Fruit fly (Drosophila melanogaster) whole organism, embryonic: ENCODE measurements around the gene borr.
A peak's percentile ranks its signal among the peaks of the same experiment; 100 is the strongest.

ENCODE experiments used
- CG1024 ChIP-seq: fragments of 200-800 bp; sonication (Bioruptor generic); IDR thresholded peaks from 2 replicates; pipeline ENCODE4 v1.3.6; 2022; ENCODE audit warnings: missing biosample characterization, missing genetic modification characterization
- CG10431 ChIP-seq: fragments of 200-800 bp; sonication (Bioruptor generic); optimal IDR thresholded peaks from 3 replicates; lab custom pipeline; 2018; ENCODE audit warnings: missing biosample characterization, mild to moderate bottlenecking, missing genetic modification characterization
- CG11504 ChIP-seq: fragments of 200-800 bp; sonication (Bioruptor generic); optimal IDR thresholded peaks from 3 replicates; lab custom pipeline; 2019; ENCODE audit warnings: missing biosample characterization, mild to moderate bottlenecking, missing genetic modification characterization, moderate library complexity
- CG12769 ChIP-seq: fragments of 200-800 bp; sonication (Bioruptor generic); optimal IDR thresholded peaks from 2 replicates; lab custom pipeline; 2019; ENCODE audit warnings: missing biosample characterization, mild to moderate bottlenecking, missing genetic modification characterization, moderate library complexity
- CG15073 ChIP-seq: fragments of 200-800 bp; sonication (Bioruptor generic); optimal IDR thresholded peaks from 2 replicates; lab custom pipeline; 2016; ENCODE audit warnings: missing biosample characterization, missing genetic modification characterization
- CG15269 ChIP-seq: fragments of 200-800 bp; sonication (Bioruptor generic); optimal IDR thresholded peaks from 2 replicates; lab custom pipeline; 2018; ENCODE audit warnings: missing biosample characterization, mild to moderate bottlenecking, missing genetic modification characterization, moderate library complexity
- CG1529 ChIP-seq: fragments of 200-800 bp; sonication (Bioruptor generic); optimal IDR thresholded peaks from 3 replicates; lab custom pipeline; 2018; ENCODE audit warnings: missing biosample characterization, missing genetic modification characterization
- CG17912 ChIP-seq: fragments of 200-800 bp; sonication (Bioruptor generic); optimal IDR thresholded peaks from 2 replicates; lab custom pipeline; 2018; ENCODE audit warnings: missing biosample characterization, mild to moderate bottlenecking, missing genetic modification characterization
- CG1792 ChIP-seq: fragments of 200-800 bp; sonication (Bioruptor generic); optimal IDR thresholded peaks from 2 replicates; lab custom pipeline; 2016; ENCODE audit warnings: missing biosample characterization, missing genetic modification characterization
- CG1832 ChIP-seq: fragments of 200-800 bp; sonication (Bioruptor generic); optimal IDR thresholded peaks from 2 replicates; lab custom pipeline; 2017; ENCODE audit warnings: missing biosample characterization, mild to moderate bottlenecking, missing genetic modification characterization, inconsistent platforms
- CG2129 ChIP-seq: fragments of 200-800 bp; sonication (Bioruptor generic); IDR thresholded peaks from 2 replicates; pipeline ENCODE4 v1.3.6; 2022; ENCODE audit warnings: missing biosample characterization, missing genetic modification characterization; ENCODE audit not compliant: partially characterized antibody
- CG31224 ChIP-seq: fragments of 200-800 bp; sonication (Bioruptor generic); IDR thresholded peaks from 2 replicates; pipeline ENCODE4 v1.3.6; 2022; ENCODE audit warnings: missing biosample characterization, missing genetic modification characterization
- CG32772 ChIP-seq: fragments of 200-800 bp; sonication (Bioruptor generic); IDR thresholded peaks from 2 replicates; pipeline ENCODE4 v1.3.6; 2022; ENCODE audit warnings: missing biosample characterization, missing genetic modification characterization
- CG6175 ChIP-seq: fragments of 200-800 bp; sonication (Bioruptor generic); IDR thresholded peaks from 3 replicates; pipeline ENCODE4 v1.3.6; 2022; ENCODE audit warnings: missing biosample characterization, missing genetic modification characterization
- CG6654 ChIP-seq: fragments of 200-800 bp; sonication (Bioruptor generic); optimal IDR thresholded peaks from 2 replicates; lab custom pipeline; 2017; ENCODE audit warnings: missing biosample characterization, mild to moderate bottlenecking, missing genetic modification characterization
- CG7963 ChIP-seq: fragments of 200-800 bp; sonication (Bioruptor generic); IDR thresholded peaks from 3 replicates; pipeline ENCODE4 v1.3.6; 2022; ENCODE audit warnings: missing biosample characterization, missing genetic modification characterization; ENCODE audit not compliant: partially characterized antibody
- CG7987 ChIP-seq: fragments of 200-800 bp; sonication (Bioruptor generic); optimal IDR thresholded peaks from 2 replicates; lab custom pipeline; 2018; ENCODE audit warnings: missing biosample characterization, mild to moderate bottlenecking, missing genetic modification characterization, moderate library complexity
- CG8944 ChIP-seq: fragments of 200-800 bp; sonication (Bioruptor generic); optimal IDR thresholded peaks from 3 replicates; lab custom pipeline; 2016; ENCODE audit warnings: missing biosample characterization, missing genetic modification characterization
- CG9437 ChIP-seq: fragments of 200-800 bp; sonication (Bioruptor generic); optimal IDR thresholded peaks from 2 replicates; lab custom pipeline; 2018; ENCODE audit warnings: missing biosample characterization, mild to moderate bottlenecking, missing genetic modification characterization
- CHES-1-like ChIP-seq: fragments of 200-800 bp; sonication (Bioruptor generic); optimal IDR thresholded peaks from 2 replicates; lab custom pipeline; 2016; ENCODE audit warnings: missing biosample characterization, missing genetic modification characterization
- CoRest ChIP-seq: fragments of 200-800 bp; sonication (Bioruptor generic); optimal IDR thresholded peaks from 3 replicates; lab custom pipeline; 2018; ENCODE audit warnings: missing biosample characterization, mild to moderate bottlenecking, missing genetic modification characterization, moderate library complexity
- Dfd ChIP-seq, 2 experiments: fragments of >200 bp; optimal IDR thresholded peaks; 2 replicates each; lab custom pipeline; 2017; ENCODE audit warnings: missing biosample characterization in 2 of 2, missing genetic modification characterization in 2 of 2
- Dref ChIP-seq: fragments of 200-800 bp; sonication (Bioruptor generic); IDR thresholded peaks from 2 replicates; pipeline ENCODE4 v1.3.6; 2022; ENCODE audit warnings: missing biosample characterization, missing genetic modification characterization
- Elba2 ChIP-seq: fragments of 200-800 bp; sonication (Bioruptor generic); optimal IDR thresholded peaks from 3 replicates; lab custom pipeline; 2016; ENCODE audit warnings: missing biosample characterization, missing genetic modification characterization
- HLHmδ ChIP-seq: fragments of 200-800 bp; sonication (Bioruptor generic); optimal IDR thresholded peaks from 2 replicates; lab custom pipeline; 2018; ENCODE audit warnings: missing biosample characterization, mild to moderate bottlenecking, missing genetic modification characterization, moderate library complexity
- Lhr ChIP-seq: fragments of 200-800 bp; sonication (Bioruptor generic); optimal IDR thresholded peaks from 3 replicates; lab custom pipeline; 2017; ENCODE audit warnings: mild to moderate bottlenecking, missing biosample characterization, missing genetic modification reagents, missing genetic modification characterization
- Med ChIP-seq: fragments of 200-800 bp; sonication (Bioruptor generic); peaks from one replicate; lab custom pipeline; 2016; ENCODE audit warnings: missing biosample characterization, missing genetic modification characterization, mild to moderate bottlenecking, inconsistent platforms, moderate library complexity
- Meics ChIP-seq: fragments of 200-800 bp; sonication (Bioruptor generic); optimal IDR thresholded peaks from 2 replicates; lab custom pipeline; 2017; ENCODE audit warnings: missing biosample characterization, mild to moderate bottlenecking, missing genetic modification characterization
- NFAT ChIP-seq: fragments of 200-800 bp; sonication (Bioruptor generic); IDR thresholded peaks from 2 replicates; pipeline ENCODE4 v1.3.6; 2022; ENCODE audit warnings: missing biosample characterization, missing genetic modification characterization
- Nf-YC ChIP-seq: fragments of 200-800 bp; optimal IDR thresholded peaks from 3 replicates; lab custom pipeline; 2019; ENCODE audit warnings: missing biosample characterization, mild to moderate bottlenecking, missing genetic modification characterization, moderate library complexity
- Opbp ChIP-seq: fragments of 200-800 bp; sonication (Bioruptor generic); IDR thresholded peaks from 3 replicates; pipeline ENCODE4 v1.3.6; 2022; ENCODE audit warnings: missing biosample characterization, missing genetic modification characterization; ENCODE audit not compliant: partially characterized antibody
- Sin3A ChIP-seq: fragments of >200 bp; optimal IDR thresholded peaks from 2 replicates; lab custom pipeline; 2018
- Sox102F ChIP-seq: fragments of 200-800 bp; sonication (Bioruptor generic); optimal IDR thresholded peaks from 2 replicates; lab custom pipeline; 2018; ENCODE audit warnings: missing biosample characterization, mild to moderate bottlenecking, missing genetic modification characterization, moderate library complexity
- Taf1 ChIP-seq: fragments of 200-800 bp; sonication (Bioruptor generic); IDR thresholded peaks from 2 replicates; pipeline ENCODE4 v1.3.6; 2022; ENCODE audit warnings: missing biosample characterization, missing genetic modification characterization
- bab2 ChIP-seq: fragments of 200-800 bp; sonication (Bioruptor generic); optimal IDR thresholded peaks from 2 replicates; lab custom pipeline; 2016; ENCODE audit warnings: missing biosample characterization, missing genetic modification characterization
- cato ChIP-seq: fragments of 200-800 bp; sonication (Bioruptor generic); optimal IDR thresholded peaks from 2 replicates; lab custom pipeline; 2016; ENCODE audit warnings: missing biosample characterization, missing genetic modification characterization, borderline replicate concordance
- ci ChIP-seq: fragments of 200-800 bp; sonication (Bioruptor generic); IDR thresholded peaks from 3 replicates; pipeline ENCODE4 v1.3.6; 2022; ENCODE audit warnings: missing biosample characterization, missing genetic modification characterization
- ems ChIP-seq: fragments of 200-800 bp; sonication (Bioruptor generic); optimal IDR thresholded peaks from 3 replicates; lab custom pipeline; 2016; ENCODE audit warnings: missing biosample characterization, missing genetic modification characterization
- fd102C ChIP-seq: fragments of 200-800 bp; sonication (Bioruptor generic); optimal IDR thresholded peaks from 2 replicates; lab custom pipeline; 2018; ENCODE audit warnings: missing biosample characterization, mild to moderate bottlenecking, missing genetic modification characterization, moderate library complexity
- gfzf ChIP-seq: fragments of 200-800 bp; sonication (Bioruptor generic); optimal IDR thresholded peaks from 2 replicates; lab custom pipeline; 2016; ENCODE audit warnings: missing biosample characterization, mild to moderate bottlenecking, missing genetic modification characterization, moderate library complexity
- kah ChIP-seq: fragments of 200-800 bp; sonication (Bioruptor generic); optimal IDR thresholded peaks from 2 replicates; lab custom pipeline; 2018; ENCODE audit warnings: missing biosample characterization, mild to moderate bottlenecking, missing genetic modification characterization
- nerfin-1 ChIP-seq: fragments of 200-800 bp; sonication (Bioruptor generic); optimal IDR thresholded peaks from 3 replicates; lab custom pipeline; 2019; ENCODE audit warnings: missing biosample characterization, mild to moderate bottlenecking, missing genetic modification characterization, moderate library complexity
- pita ChIP-seq: fragments of 200-800 bp; sonication (Bioruptor generic); optimal IDR thresholded peaks from 2 replicates; lab custom pipeline; 2017; ENCODE audit warnings: missing biosample characterization, mild to moderate bottlenecking, missing genetic modification characterization
- pzg ChIP-seq: fragments of 200-800 bp; sonication (Bioruptor generic); optimal IDR thresholded peaks from 3 replicates; lab custom pipeline; 2018; ENCODE audit warnings: missing biosample characterization, mild to moderate bottlenecking, missing genetic modification characterization, moderate library complexity
- ro ChIP-seq: fragments of 200-800 bp; sonication (Bioruptor generic); IDR thresholded peaks from 2 replicates; pipeline ENCODE4 v1.3.6; 2022; ENCODE audit warnings: missing biosample characterization, missing genetic modification characterization
- sim ChIP-seq: fragments of 200-800 bp; sonication (Bioruptor generic); IDR thresholded peaks from 2 replicates; pipeline ENCODE4 v1.3.6; 2022; ENCODE audit warnings: missing biosample characterization, missing genetic modification characterization
- sob ChIP-seq: fragments of 200-800 bp; sonication (Bioruptor generic); IDR thresholded peaks from 2 replicates; pipeline ENCODE4 v1.3.6; 2022; ENCODE audit warnings: missing biosample characterization, missing genetic modification characterization
- wek ChIP-seq: fragments of 200-800 bp; sonication (Bioruptor generic); optimal IDR thresholded peaks from 3 replicates; lab custom pipeline; 2018; ENCODE audit warnings: missing biosample characterization, mild to moderate bottlenecking, missing genetic modification characterization, moderate library complexity
- zen2 ChIP-seq: fragments of 200-800 bp; sonication (Bioruptor generic); IDR thresholded peaks from 3 replicates; pipeline ENCODE4 v1.3.6; 2022; ENCODE audit warnings: missing biosample characterization, missing genetic modification characterization; ENCODE audit not compliant: partially characterized antibody
- zfh1 ChIP-seq: fragments of 200-800 bp; sonication (Bioruptor generic); IDR thresholded peaks from 3 replicates; pipeline ENCODE4 v1.3.6; 2022; ENCODE audit warnings: missing biosample characterization, missing genetic modification characterization

Gene borr

dm6 chr2L:9224364-9225019, 28.4 kb downstream of the borr start (continued):
- TF ChIP-seq cato, result no peak
- no peak for TF ChIP-seq Dref (GFP tag; lab: Robert Waterston, UW)
- TF ChIP-seq CG6175 (GFP tag; lab: Robert Waterston, UW), result peak; percentile 71; the same call in 1 of the 3 replicates
- no peak for TF ChIP-seq Dfd (GFP tag; optimal IDR thresholded peaks at IDR 0.05; lab: Kevin White, UChicago)
- peak; percentile 63 for TF ChIP-seq sob (GFP tag; lab: Robert Waterston, UW)
- peak; percentile 62; the same call in 1 of the 2 replicates for TF ChIP-seq NFAT
- no peak for TF ChIP-seq CG15073 (GFP tag; lab: Kevin White, UChicago)
- no peak for TF ChIP-seq CG12769 (tag; lab: Kevin White, UChicago)
- 0 out of 2 replicates have a peak, but pooled peaks have one; percentile 7 for TF ChIP-seq CG1024 (GFP tag; lab: Robert Waterston, UW)
- no peak for TF ChIP-seq CG8944 (GFP tag; lab: Kevin White, UChicago)
- no peak for TF ChIP-seq kah (GFP tag; lab: Kevin White, UChicago)
- TF ChIP-seq bab2 (GFP tag; lab: Kevin White, UChicago), result peak; percentile 15
- TF ChIP-seq CG1832 (GFP tag; lab: Kevin White, UChicago), result no peak
- no peak for TF ChIP-seq CG7987
- TF ChIP-seq nerfin-1, result no peak
- TF ChIP-seq CG6654 (GFP tag; lab: Kevin White, UChicago), result no peak
- TF ChIP-seq ro (GFP tag; lab: Robert Waterston, UW), result no peak
- no peak for TF ChIP-seq ems (GFP tag; lab: Kevin White, UChicago)
- TF ChIP-seq CG10431, result no peak
- TF ChIP-seq CG1792 (GFP tag; lab: Kevin White, UChicago), result no peak
- TF ChIP-seq CG32772 (GFP tag; lab: Robert Waterston, UW), result peak; percentile 72
- no peak for TF ChIP-seq CG9437 (GFP tag; lab: Kevin White, UChicago)
- no peak for TF ChIP-seq Lhr (GFP tag; lab: Kevin White, UChicago)
- TF ChIP-seq fd102C (GFP tag; lab: Kevin White, UChicago), result no peak
- peak; percentile 45 for TF ChIP-seq Sox102F (GFP tag; lab: Kevin White, UChicago)
- no peak for TF ChIP-seq zen2 (GFP tag; lab: Robert Waterston, UW)
- no peak for TF ChIP-seq pita
- no peak for TF ChIP-seq sim (GFP tag; lab: Robert Waterston, UW)
- no peak for TF ChIP-seq CoRest (tag; lab: Kevin White, UChicago)
- TF ChIP-seq CG31224 (GFP tag; lab: Robert Waterston, UW), result peak; percentile 29; the same call in 1 of the 2 replicates
- TF ChIP-seq CG15269 (tag; lab: Kevin White, UChicago), result peak; percentile 20
- TF ChIP-seq Nf-YC, result no peak
- TF ChIP-seq ci (GFP tag; lab: Robert Waterston, UW), result peak; percentile 84
- TF ChIP-seq Opbp (GFP tag; lab: Robert Waterston, UW), result no peak
- TF ChIP-seq CG2129 (GFP tag; lab: Robert Waterston, UW), result no peak
- peak; percentile 37 for TF ChIP-seq Meics (GFP tag; lab: Kevin White, UChicago)
- peak; percentile 44; the same call in 1 of the 2 replicates for TF ChIP-seq Taf1 (GFP tag; lab: Robert Waterston, UW)
- peak; percentile 63; the same call in 2 of the 3 replicates for TF ChIP-seq zfh1 (GFP tag; lab: Robert Waterston, UW)
- no peak for TF ChIP-seq CG1529 (GFP tag; lab: Kevin White, UChicago)
- no peak for TF ChIP-seq CHES-1-like (GFP tag; lab: Kevin White, UChicago)
- TF ChIP-seq CG7963 (GFP tag; lab: Robert Waterston, UW), result no peak
- no peak for TF ChIP-seq HLHmδ (GFP tag; lab: Kevin White, UChicago)
- no peak for TF ChIP-seq CG17912 (GFP tag; lab: Kevin White, UChicago)
- TF ChIP-seq gfzf (GFP tag; lab: Kevin White, UChicago), result no peak
- TF ChIP-seq Med (GFP tag; lab: Kevin White, UChicago), result peak; percentile 80
- no peak for TF ChIP-seq wek
- TF ChIP-seq Elba2 (GFP tag; lab: Kevin White, UChicago), result no peak
- no peak for TF ChIP-seq pzg
- TF ChIP-seq Sin3A (lab: Kevin White, UChicago), result no peak
- peak; percentile 48 for TF ChIP-seq CG11504 (tag; lab: Kevin White, UChicago)
